Worm (Caenorhabditis elegans): Measurements from ENCODE around the gene F42A10.7.

ce11 chrIII:6141532-6141931 is 37.0 kb downstream of the F42A10.7 start:
- TF ChIP-seq ref-1 (GFP tag; conservative IDR thresholded peaks at IDR 0.05) = no peak
- TF ChIP-seq cog-1 (tag; optimal IDR thresholded peaks at IDR 0.05) = no peak
